Worm (Caenorhabditis elegans) whole organism, L3 larva: ENCODE measurements around the gene mat-2.

ENCODE experiments used
- R02D3.7 ChIP-seq: fragments of 150-350 bp; optimal IDR thresholded peaks from 2 replicates; lab custom pipeline; 2014; ENCODE audit warnings: missing biosample characterization, missing genetic modification characterization
- ZK546.5 ChIP-seq: sonication (generic microtip); optimal IDR thresholded peaks from 2 replicates; lab custom pipeline; 2017; ENCODE audit warnings: missing biosample characterization, missing genetic modification characterization
- aly-2 ChIP-seq: fragments of 150-350 bp; optimal IDR thresholded peaks from 2 replicates; lab custom pipeline; 2014; ENCODE audit warnings: missing biosample characterization, missing genetic modification characterization
- ama-1 ChIP-seq: fragments of 150-350 bp; optimal IDR thresholded peaks from 2 replicates; lab custom pipeline; 2018
- ceh-16 ChIP-seq: sonication (generic microtip); optimal IDR thresholded peaks from 2 replicates; lab custom pipeline; 2017; ENCODE audit warnings: missing biosample characterization, missing genetic modification characterization
- ceh-82 ChIP-seq: fragments of 150-350 bp; optimal IDR thresholded peaks from 2 replicates; lab custom pipeline; 2014; ENCODE audit warnings: missing biosample characterization, missing genetic modification characterization
- daf-12 ChIP-seq: fragments of 150-350 bp; optimal IDR thresholded peaks from 2 replicates; lab custom pipeline; 2014; ENCODE audit warnings: missing biosample characterization, missing genetic modification reagents, missing genetic modification characterization
- egl-27 ChIP-seq: sonication (generic microtip); optimal IDR thresholded peaks from 4 replicates; lab custom pipeline; 2017; ENCODE audit warnings: missing biosample characterization, missing genetic modification reagents, missing genetic modification characterization
- egl-5 ChIP-seq: fragments of 150-350 bp; optimal IDR thresholded peaks from 2 replicates; lab custom pipeline; 2017; ENCODE audit warnings: missing biosample characterization, missing genetic modification reagents, missing genetic modification characterization, inconsistent platforms
- elt-1 ChIP-seq: fragments of 150-350 bp; optimal IDR thresholded peaks from 2 replicates; lab custom pipeline; 2014; ENCODE audit warnings: missing biosample characterization, missing genetic modification characterization
- elt-2 ChIP-seq: sonication (generic microtip); optimal IDR thresholded peaks from 2 replicates; lab custom pipeline; 2016; ENCODE audit warnings: missing genetic modification reagents, mild to moderate bottlenecking, missing genetic modification characterization, missing compliant biosample characterization
- elt-3 ChIP-seq, 3 experiments: fragments of 150-350 bp in 1 of 3; sonication (generic microtip) in 2 of 3; optimal IDR thresholded peaks; 2 replicates in 2 of 3; 4 replicates in 1 of 3; lab custom pipeline; 2014 to 2017; ENCODE audit warnings: missing biosample characterization in 3 of 3, missing genetic modification characterization in 3 of 3
- fkh-10 ChIP-seq: sonication (generic microtip); optimal IDR thresholded peaks from 2 replicates; lab custom pipeline; 2017; ENCODE audit warnings: missing biosample characterization, missing genetic modification reagents, missing genetic modification characterization
- fkh-2 ChIP-seq: fragments of 150-350 bp; optimal IDR thresholded peaks from 2 replicates; lab custom pipeline; 2014; ENCODE audit warnings: missing biosample characterization, missing genetic modification reagents, missing genetic modification characterization
- fos-1 ChIP-seq: fragments of 150-350 bp; optimal IDR thresholded peaks from 2 replicates; lab custom pipeline; 2014; ENCODE audit warnings: missing biosample characterization, missing genetic modification characterization
- jun-1 ChIP-seq: fragments of 150-350 bp; optimal IDR thresholded peaks from 2 replicates; lab custom pipeline; 2014; ENCODE audit warnings: missing biosample characterization, missing genetic modification reagents, missing genetic modification characterization
- lin-15B ChIP-seq: fragments of 150-350 bp; optimal IDR thresholded peaks from 2 replicates; lab custom pipeline; 2014; ENCODE audit warnings: missing biosample characterization, missing genetic modification characterization
- lsy-12 ChIP-seq: sonication (generic microtip); optimal IDR thresholded peaks from 2 replicates; lab custom pipeline; 2016; ENCODE audit warnings: mild to moderate bottlenecking, missing genetic modification characterization, missing compliant biosample characterization
- mdl-1 ChIP-seq: fragments of 150-350 bp; optimal IDR thresholded peaks from 2 replicates; lab custom pipeline; 2014; ENCODE audit warnings: missing biosample characterization, missing genetic modification characterization
- mml-1 ChIP-seq: fragments of 150-350 bp; sonication (generic microtip); optimal IDR thresholded peaks from 3 replicates; lab custom pipeline; 2014; ENCODE audit warnings: missing biosample characterization, missing genetic modification characterization
- nfya-1 ChIP-seq: sonication (generic microtip); optimal IDR thresholded peaks from 2 replicates; lab custom pipeline; 2017; ENCODE audit warnings: missing genetic modification characterization, mild to moderate bottlenecking, missing compliant biosample characterization, antibody characterized with exemption, moderate library complexity; ENCODE audit not compliant: insufficient read depth
- nhr-12 ChIP-seq: fragments of 150-350 bp; optimal IDR thresholded peaks from 2 replicates; lab custom pipeline; 2014; ENCODE audit warnings: missing biosample characterization, missing genetic modification characterization
- nhr-25 ChIP-seq: sonication (generic microtip); optimal IDR thresholded peaks from 2 replicates; lab custom pipeline; 2017; ENCODE audit warnings: missing biosample characterization, missing genetic modification characterization
- nhr-28 ChIP-seq: fragments of 150-350 bp; optimal IDR thresholded peaks from 2 replicates; lab custom pipeline; 2014; ENCODE audit warnings: missing biosample characterization, missing genetic modification characterization
- nhr-43 ChIP-seq: sonication (generic microtip); optimal IDR thresholded peaks from 2 replicates; lab custom pipeline; 2016; ENCODE audit warnings: mild to moderate bottlenecking, missing genetic modification characterization, missing compliant biosample characterization; ENCODE audit not compliant: poor library complexity, severe bottlenecking
- nhr-67 ChIP-seq: fragments of 150-350 bp; optimal IDR thresholded peaks from 2 replicates; lab custom pipeline; 2014; ENCODE audit warnings: missing biosample characterization, missing genetic modification characterization
- nhr-76 ChIP-seq: fragments of 150-350 bp; sonication (generic microtip); optimal IDR thresholded peaks from 5 replicates; lab custom pipeline; 2014; ENCODE audit warnings: missing biosample characterization, missing genetic modification characterization
- pha-4 ChIP-seq: fragments of 150-350 bp; optimal IDR thresholded peaks from 2 replicates; lab custom pipeline; 2014; ENCODE audit warnings: missing biosample characterization, missing genetic modification reagents, missing genetic modification characterization
- pqm-1 ChIP-seq: fragments of 150-350 bp; optimal IDR thresholded peaks from 2 replicates; lab custom pipeline; 2017; ENCODE audit warnings: missing biosample characterization, missing genetic modification characterization, inconsistent platforms
- sea-2 ChIP-seq: fragments of 150-350 bp; sonication (generic microtip); optimal IDR thresholded peaks from 4 replicates; lab custom pipeline; 2014; ENCODE audit warnings: missing biosample characterization, missing genetic modification reagents, missing genetic modification characterization
- skn-1 ChIP-seq: fragments of 150-350 bp; optimal IDR thresholded peaks from 2 replicates; lab custom pipeline; 2014; ENCODE audit warnings: missing biosample characterization, missing genetic modification characterization
- tbx-2 ChIP-seq: sonication (generic microtip); optimal IDR thresholded peaks from 2 replicates; lab custom pipeline; 2016; ENCODE audit warnings: mild to moderate bottlenecking, missing genetic modification characterization, missing compliant biosample characterization
- unc-39 ChIP-seq: sonication (generic microtip); optimal IDR thresholded peaks from 4 replicates; lab custom pipeline; 2017; ENCODE audit warnings: missing biosample characterization, missing genetic modification characterization

mat-2 gene

ce11 chrII:11150976-11151375, 38.5 kb downstream of the mat-2 start:
- TF ChIP-seq fkh-2 (tag; lab: Kevin White, UChicago) (no peak), pqm-1 (tag; lab: Kevin White, UChicago) (no peak), fos-1 (tag; lab: Kevin White, UChicago) (no peak), fkh-10 (GFP tag; lab: Kevin White, UChicago) (no peak), mdl-1 (tag; lab: Kevin White, UChicago) (no peak), nhr-28 (no peak), nhr-43 (no peak), jun-1 (peak; percentile 35), ZK546.5 (tag; lab: Kevin White, UChicago) (no peak), pha-4 (tag; lab: Kevin White, UChicago) (peak; percentile 69), unc-39 (no peak), lin-15B (tag; lab: Kevin White, UChicago) (no peak), sea-2 (GFP tag; lab: Kevin White, UChicago) (no peak), skn-1 (tag; lab: Kevin White, UChicago) (no peak), elt-1 (no peak), elt-3 (tag; optimal IDR thresholded peaks at IDR 0.05; lab: Kevin White, UChicago) (no peak), elt-2 (tag; lab: Kevin White, UChicago) (peak; percentile 98)
- TF ChIP-seq, all 47 proteins: peak for 3

- TF ChIP-seq fkh-2 (tag; lab: Kevin White, UChicago) (no peak), egl-5 (tag; lab: Kevin White, UChicago) (peak; percentile 3), egl-27 (tag; lab: Kevin White, UChicago) (no peak), daf-12 (tag; lab: Kevin White, UChicago) (no peak), R02D3.7 (tag; lab: Kevin White, UChicago) (no peak), ZK546.5 (tag; lab: Kevin White, UChicago) (no peak), ceh-82 (tag; lab: Kevin White, UChicago) (no peak), lsy-12 (no peak)
- TF ChIP-seq, all 47 proteins: peak for 1
These were observed 40.0 kb downstream of the mat-2 start, which contains the start of gene pqm-1 for ce11 chrII:11152495-11152894. pqm-1 (minus strand) TSS chrII:11152595.

- TF ChIP-seq mml-1 (tag; lab: Kevin White, UChicago) (no peak), elt-2 (tag; lab: Kevin White, UChicago) (peak; percentile 83), skn-1 (tag; lab: Kevin White, UChicago) (no peak), ceh-16 (tag; lab: Kevin White, UChicago) (no peak), nhr-28 (no peak)
These were observed 40.6 kb downstream of the mat-2 start for ce11 chrII:11153080-11153479.

- TF ChIP-seq elt-2 (tag; lab: Kevin White, UChicago) (peak; percentile 91), aly-2 (tag; lab: Kevin White, UChicago) (no peak), daf-12 (tag; lab: Kevin White, UChicago) (no peak), ama-1 (lab: Kevin White, UChicago) (no peak), fos-1 (tag; lab: Kevin White, UChicago) (no peak), lsy-12 (no peak), egl-27 (tag; lab: Kevin White, UChicago) (no peak), nhr-67 (tag; lab: Kevin White, UChicago) (no peak), jun-1 (peak; percentile 40), pha-4 (tag; lab: Kevin White, UChicago) (peak; percentile 48), skn-1 (tag; lab: Kevin White, UChicago) (peak; percentile 18)
These were observed 41.3 kb downstream of the mat-2 start for ce11 chrII:11153800-11154199.

- TF ChIP-seq elt-2 (tag; lab: Kevin White, UChicago) (peak; percentile 71), lin-15B (tag; lab: Kevin White, UChicago) (no peak)
These were observed 42.4 kb downstream of the mat-2 start for ce11 chrII:11154957-11155356.

ce11 chrII:11155400-11155799, 42.9 kb downstream of the mat-2 start:
- TF ChIP-seq elt-2 (tag; lab: Kevin White, UChicago) (peak; percentile 60), tbx-2 (tag; lab: Kevin White, UChicago) (no peak)
- TF ChIP-seq, all 47 proteins: peak for 1

- TF ChIP-seq nhr-43 (no peak), jun-1 (peak; percentile 18), pha-4 (tag; lab: Kevin White, UChicago) (peak; percentile 65), nhr-25 (no peak), nhr-76 (no peak), egl-27 (tag; lab: Kevin White, UChicago) (no peak), elt-2 (tag; lab: Kevin White, UChicago) (peak; percentile 53), nfya-1 (tag; lab: Kevin White, UChicago) (no peak), nhr-12 (tag; lab: Kevin White, UChicago) (no peak), R02D3.7 (tag; lab: Kevin White, UChicago) (no peak)
These were observed 43.6 kb downstream of the mat-2 start for ce11 chrII:11156160-11156559.
